Fruit fly (Drosophila melanogaster): ENCODE measurements around the gene CG9393.

Gene CG9393

DNA sequence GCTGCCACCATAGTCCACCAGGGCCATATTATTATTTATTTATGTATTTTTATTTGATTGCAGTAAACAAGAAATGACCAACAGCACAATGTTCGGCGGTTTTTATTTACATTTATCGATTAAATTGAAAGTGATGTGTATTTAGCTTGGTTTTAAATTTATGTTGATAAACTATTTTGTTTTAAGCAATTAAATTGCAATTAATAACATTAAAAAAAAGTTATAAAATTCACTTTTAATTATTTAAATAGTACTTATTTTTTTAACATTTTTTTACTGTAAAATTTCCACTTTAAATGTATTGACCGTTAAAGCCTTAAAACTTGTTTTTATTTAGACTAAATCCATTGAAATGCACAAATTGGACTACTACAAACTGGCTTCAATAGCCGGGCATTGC is 6.6 kb upstream of the CG9393 start, which contains the start of gene CG16790:
Gene CG16790 (minus strand): TSS at position 101 of the 400 bp plus-strand sequence.
- no peak for TF ChIP-seq CTCF (optimal IDR thresholded peaks at IDR 0.05)
- TF ChIP-seq CG8478 (optimal IDR thresholded peaks at IDR 0.05) = no peak

DNA sequence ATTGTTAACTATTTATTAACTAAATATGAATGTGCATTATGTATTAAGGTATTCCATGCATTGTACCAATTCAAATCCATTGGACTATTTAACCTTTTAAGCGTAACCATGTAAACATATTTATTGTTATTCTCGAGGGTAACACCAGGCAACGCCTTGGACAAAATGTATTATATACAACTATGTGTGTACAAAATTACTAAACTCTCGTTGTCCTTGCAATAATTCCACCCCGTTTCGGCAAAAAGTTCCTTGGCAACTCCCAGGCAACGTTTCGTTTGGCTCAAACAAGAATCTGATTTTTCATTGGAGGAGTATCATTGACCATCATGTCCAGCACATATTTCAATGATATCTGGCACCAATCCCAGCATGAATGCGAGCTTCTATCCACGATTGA is 2.4 kb upstream of the CG9393 start, which contains the start of gene CG16789:
Gene CG16789 (plus strand): TSS at position 301 of the 400 bp plus-strand sequence.
- TF ChIP-seq CTCF (optimal IDR thresholded peaks at IDR 0.05) (no peak), CG8478 (optimal IDR thresholded peaks at IDR 0.05) (no peak)

- TF ChIP-seq CG8478 (optimal IDR thresholded peaks at IDR 0.05) (no peak), CTCF (optimal IDR thresholded peaks at IDR 0.05) (no peak)
Observed at dm6 chr3R:9561121-9561520, 2.4 kb downstream of the CG9393 start.

dm6 chr3R:9559413-9560014 is 4.0 kb downstream of the CG9393 start, which contains the start of the genes AP-1mu and MBD-like:
Gene AP-1mu (minus strand): TSS chr3R:9559525.
Gene MBD-like (plus strand): TSS chr3R:9559760.
- no peak for TF ChIP-seq CTCF (optimal IDR thresholded peaks at IDR 0.05)
- TF ChIP-seq CG8478 (optimal IDR thresholded peaks at IDR 0.05) = no peak

DNA sequence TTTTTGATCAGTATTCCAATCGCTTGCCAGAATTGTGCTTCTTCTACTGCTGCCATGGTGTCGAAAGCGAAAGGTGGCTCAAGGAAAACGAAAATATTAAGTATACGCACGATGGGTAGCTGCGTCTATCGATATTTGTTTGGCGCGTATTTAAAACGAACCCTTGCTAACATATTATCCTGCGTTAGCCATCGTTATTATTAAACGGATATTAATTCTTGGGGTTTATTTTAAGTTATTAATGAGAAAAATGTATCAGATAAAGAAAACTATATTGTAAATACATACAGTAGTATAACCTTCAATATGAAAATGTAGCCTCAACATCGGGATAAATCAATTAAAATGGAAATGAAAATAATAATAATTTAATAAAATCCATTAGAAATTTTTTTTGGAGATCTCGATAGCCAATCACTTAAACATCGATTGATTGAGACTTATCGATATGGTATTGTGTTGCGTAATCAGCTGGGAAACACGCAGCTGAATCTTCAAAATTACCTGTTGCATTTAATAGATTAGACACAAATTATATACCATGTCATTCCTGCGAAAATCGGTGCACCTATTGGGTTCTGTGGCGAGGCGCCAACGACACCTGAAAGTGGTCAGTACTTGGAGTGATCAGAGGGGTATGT is 8.0 kb downstream of the CG9393 start, which contains the start of the genes CG9386 and BckdhA:
Gene CG9386 (minus strand): TSS at position 75 of the 641 bp plus-strand sequence.
Gene BckdhA (plus strand): TSS at position 452 of the 641 bp plus-strand sequence.
- TF ChIP-seq CG8478 (optimal IDR thresholded peaks at IDR 0.05) (no peak), CTCF (optimal IDR thresholded peaks at IDR 0.05) (no peak)

DNA sequence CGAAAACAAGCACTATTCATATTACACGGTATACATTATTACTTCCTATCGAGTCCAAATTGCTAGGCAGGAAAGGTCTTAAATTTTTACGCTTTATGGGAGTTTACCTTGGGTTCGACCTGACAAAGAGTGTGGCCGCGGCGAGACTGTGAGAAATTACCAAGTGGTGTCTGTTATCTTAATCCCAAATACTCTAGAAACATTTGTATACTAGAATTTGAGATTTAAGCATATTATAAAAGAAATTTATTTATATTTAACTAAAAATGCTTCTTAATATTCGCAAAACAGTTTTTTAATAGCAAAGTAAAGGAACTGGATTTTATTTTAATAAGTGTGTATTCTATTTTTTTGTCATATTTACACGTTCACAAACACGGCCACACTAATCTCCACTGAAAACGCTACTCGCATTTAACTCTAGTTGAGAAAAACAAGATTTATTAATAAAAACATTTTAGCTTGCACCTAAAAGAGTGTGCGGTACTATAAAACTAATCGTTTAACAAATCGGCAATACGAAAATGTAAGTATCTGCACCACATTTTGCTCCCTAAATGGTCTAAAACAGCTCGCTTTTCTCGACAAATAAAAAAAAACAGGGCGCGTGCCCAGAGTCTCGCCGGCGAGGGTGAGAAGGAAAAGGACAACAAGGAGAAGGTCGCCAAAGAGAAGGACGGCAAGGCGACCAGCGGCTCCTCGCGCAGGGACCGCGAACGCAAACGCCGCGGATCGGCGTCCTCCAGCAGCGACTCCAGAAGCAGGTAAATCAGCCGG is 11.6 kb downstream of the CG9393 start, which contains the start of the genes mura and RnpS1:
Gene mura (minus strand): TSS at position 148 of the 777 bp plus-strand sequence.
Gene RnpS1 (plus strand): TSS at position 376 of the 777 bp plus-strand sequence.
- TF ChIP-seq CTCF (optimal IDR thresholded peaks at IDR 0.05) (no peak), CG8478 (optimal IDR thresholded peaks at IDR 0.05) (no peak)

- no peak for TF ChIP-seq CG8478 (optimal IDR thresholded peaks at IDR 0.05)
- TF ChIP-seq CTCF (optimal IDR thresholded peaks at IDR 0.05) = no peak
Observed at dm6 chr3R:9551013-9551658, 12.3 kb downstream of the CG9393 start.

- TF ChIP-seq CTCF (optimal IDR thresholded peaks at IDR 0.05) (no peak), CG8478 (optimal IDR thresholded peaks at IDR 0.05) (no peak)
Observed at dm6 chr3R:9550265-9551012, 13.0 kb downstream of the CG9393 start.

- no peak for TF ChIP-seq CTCF (optimal IDR thresholded peaks at IDR 0.05)
- TF ChIP-seq CG8478 (optimal IDR thresholded peaks at IDR 0.05) = no peak
Observed at dm6 chr3R:9548769-9549168, 14.7 kb downstream of the CG9393 start.

- TF ChIP-seq CG8478 (optimal IDR thresholded peaks at IDR 0.05) (no peak), CTCF (optimal IDR thresholded peaks at IDR 0.05) (no peak)
Observed at dm6 chr3R:9546808-9547381, 16.6 kb downstream of the CG9393 start.

DNA sequence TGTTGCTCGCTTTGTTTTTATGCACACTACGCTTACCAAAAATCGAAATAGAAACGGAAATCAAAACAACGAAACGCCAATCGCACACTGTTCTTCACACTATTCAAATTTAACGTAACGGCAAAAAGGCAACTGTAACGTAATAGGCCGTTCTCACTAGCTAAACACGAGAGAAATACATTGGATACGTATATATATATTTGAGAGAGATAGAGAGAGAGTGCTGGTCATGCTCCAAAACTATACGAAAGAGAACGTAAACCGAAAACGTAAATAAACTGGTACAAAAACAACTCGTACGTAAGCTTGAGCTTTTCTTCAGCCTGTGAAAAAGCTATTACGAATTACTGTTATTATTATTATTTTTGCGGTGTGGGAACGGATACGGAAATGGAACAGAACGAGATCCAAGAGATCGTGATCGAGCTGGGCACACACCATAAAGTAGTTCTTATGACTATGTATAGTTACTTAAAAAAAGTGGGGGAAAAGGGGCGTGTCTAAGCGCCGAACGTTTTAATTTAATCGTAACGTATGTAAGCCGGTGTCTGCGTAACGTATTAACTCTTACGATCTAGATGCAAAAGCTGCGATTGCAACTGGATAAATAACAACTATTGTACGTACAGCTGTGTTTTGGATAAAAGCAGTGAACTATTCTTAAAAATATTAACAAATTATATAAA is 19.8 kb downstream of the CG9393 start:
- TF ChIP-seq CG8478 (optimal IDR thresholded peaks at IDR 0.05) (no peak), CTCF (optimal IDR thresholded peaks at IDR 0.05) (no peak)

dm6 chr3R:9534595-9535217 is 28.8 kb downstream of the CG9393 start:
- TF ChIP-seq CG8478 (optimal IDR thresholded peaks at IDR 0.05) (no peak), CTCF (optimal IDR thresholded peaks at IDR 0.05) (no peak)

dm6 chr3R:9534125-9534496 is 29.4 kb downstream of the CG9393 start:
- no peak for TF ChIP-seq CG8478 (optimal IDR thresholded peaks at IDR 0.05)
- TF ChIP-seq CTCF (optimal IDR thresholded peaks at IDR 0.05) = no peak

Measured in S2 (cell line).